Worm (Caenorhabditis elegans) whole organism, L4 larva: ENCODE results near the gene C49C3.21.

ENCODE experiments used
- ama-1 ChIP-seq: fragments of 150-350 bp; optimal IDR thresholded peaks from 2 replicates; lab custom pipeline; 2014; ENCODE audit warnings: inconsistent platforms, mixed read lengths
- dmd-8 ChIP-seq: fragments of 200-800 bp; sonication (Bioruptor generic); IDR thresholded peaks from 2 replicates; pipeline ENCODE4 v1.3.6; 2022; ENCODE audit warnings: missing genetic modification characterization, missing compliant biosample characterization
- fos-1 ChIP-seq: fragments of 150-350 bp; optimal IDR thresholded peaks from 2 replicates; lab custom pipeline; 2014; ENCODE audit warnings: missing biosample characterization, missing genetic modification characterization
- nhr-76 ChIP-seq: fragments of 150-350 bp; optimal IDR thresholded peaks from 2 replicates; lab custom pipeline; 2014; ENCODE audit warnings: missing biosample characterization, missing genetic modification characterization
- nhr-77 ChIP-seq: fragments of 150-350 bp; optimal IDR thresholded peaks from 2 replicates; lab custom pipeline; 2014; ENCODE audit warnings: missing biosample characterization, missing genetic modification characterization
- skn-1 ChIP-seq: fragments of 150-350 bp; optimal IDR thresholded peaks from 2 replicates; lab custom pipeline; 2014; ENCODE audit warnings: missing biosample characterization, missing genetic modification characterization

- no peak for TF ChIP-seq nhr-77 (tag; lab: Kevin White, UChicago)
- TF ChIP-seq dmd-8 (GFP tag; lab: Robert Waterston, UW), result no peak
- no peak for TF ChIP-seq nhr-76
- TF ChIP-seq ama-1 (lab: Kevin White, UChicago), result no peak
- TF ChIP-seq fos-1 (tag; lab: Kevin White, UChicago), result no peak
- TF ChIP-seq skn-1 (tag; lab: Kevin White, UChicago), result no peak
Observed at ce11 chrIV:17293679-17294078, 49.1 kb upstream of the C49C3.21 start.
